Fruit fly (Drosophila melanogaster): ENCODE results near the gene Ndc80.

Gene Ndc80

DNA sequence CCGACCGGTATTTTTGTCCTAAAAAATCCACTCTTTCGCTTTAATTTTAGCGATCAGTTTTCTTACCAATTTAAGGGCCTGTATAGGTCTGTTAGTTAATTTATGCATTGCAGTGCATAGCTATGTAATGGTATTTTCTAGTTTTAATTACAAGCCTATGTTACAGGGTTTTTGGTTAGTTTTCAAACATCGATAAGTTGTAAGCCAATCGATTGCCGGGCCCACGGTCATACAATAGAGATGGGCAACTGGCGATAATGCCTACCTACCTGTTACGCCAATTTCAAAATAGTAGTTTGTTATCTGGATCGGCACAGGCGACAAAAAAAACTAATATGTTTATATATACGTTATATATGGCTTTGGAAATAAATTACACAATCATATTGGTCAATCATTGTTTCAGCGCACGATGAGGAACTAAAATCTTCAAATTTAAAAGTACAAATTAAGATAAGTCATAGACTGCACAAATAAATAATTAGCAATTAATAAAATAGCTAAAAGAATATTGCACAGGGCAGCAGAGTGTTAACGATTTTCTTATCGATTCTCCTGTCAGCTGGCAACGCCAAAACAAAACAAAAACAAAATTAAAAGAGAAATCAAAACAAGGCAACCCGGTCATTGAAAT, 4.7 kb upstream of the Ndc80 start, which contains the start of the genes tth and Tango2 (continued):
- TF ChIP-seq Sox102F (GFP tag; optimal IDR thresholded peaks at IDR 0.05) (no peak), CG9876 (GFP tag; optimal IDR thresholded peaks at IDR 0.05) (peak; percentile 11), Hmx (GFP tag; optimal IDR thresholded peaks at IDR 0.05) (peak; percentile 50), Atf6 (GFP tag; IDR thresholded peaks at IDR 0.05) (peak; percentile 77), sc (optimal IDR thresholded peaks at IDR 0.05) (no peak), sc (GFP tag; optimal IDR thresholded peaks at IDR 0.05) (no peak), Mad (GFP tag; optimal IDR thresholded peaks at IDR 0.05) (peak; percentile 68), CG4282 (GFP tag; optimal IDR thresholded peaks at IDR 0.05) (no peak), CG11504 (tag; optimal IDR thresholded peaks at IDR 0.05) (no peak), gcm2 (GFP tag; optimal IDR thresholded peaks at IDR 0.05) (no peak), NC2β (GFP tag; optimal IDR thresholded peaks at IDR 0.05) (peak; percentile 52), sima (GFP tag; optimal IDR thresholded peaks at IDR 0.05) (no peak), pum (GFP tag; optimal IDR thresholded peaks at IDR 0.05) (peak; percentile 65), Ptx1 (GFP tag; IDR thresholded peaks at IDR 0.05) (peak; percentile 77), CG10654 (GFP tag; optimal IDR thresholded peaks at IDR 0.05) (peak; percentile 63), chn (GFP tag; optimal IDR thresholded peaks at IDR 0.05) (peak; percentile 51), z (GFP tag; IDR thresholded peaks at IDR 0.05) (no peak; the same call in 2 of the 3 replicates), Hr51 (GFP tag; optimal IDR thresholded peaks at IDR 0.05) (peak; percentile 72 to 76), PHDP (tag; optimal IDR thresholded peaks at IDR 0.05) (peak; percentile 76), pnt (GFP tag; optimal IDR thresholded peaks at IDR 0.05) (peak; percentile 62), en (GFP tag; optimal IDR thresholded peaks at IDR 0.05) (peak; percentile 6), Scr (GFP tag; IDR thresholded peaks at IDR 0.05; ENCODE audit: partially characterized antibody) (peak; percentile 72), p53 (GFP tag; optimal IDR thresholded peaks at IDR 0.05) (no peak), crp (GFP tag; optimal IDR thresholded peaks at IDR 0.05) (peak in 1 of 2 experiments; percentile 38), Drgx (GFP tag; IDR thresholded peaks at IDR 0.05) (peak; percentile 63), lilli (GFP tag; optimal IDR thresholded peaks at IDR 0.05) (peak; percentile 90), MESR4 (GFP tag; optimal IDR thresholded peaks at IDR 0.05) (no peak), HmgD (GFP tag; optimal IDR thresholded peaks at IDR 0.05) (no peak), CG8478 (optimal IDR thresholded peaks at IDR 0.05) (no peak), toy (GFP tag; IDR thresholded peaks at IDR 0.05) (no peak), pfk (GFP tag; optimal IDR thresholded peaks at IDR 0.05) (no peak), CG12942 (GFP tag; optimal IDR thresholded peaks at IDR 0.05) (peak; percentile 41), ATbp (GFP tag; optimal IDR thresholded peaks at IDR 0.05) (peak; percentile 27), cad (GFP tag; optimal IDR thresholded peaks at IDR 0.05) (no peak), CG11696 (GFP tag; IDR thresholded peaks at IDR 0.05) (no peak), CG6854 (GFP tag; optimal IDR thresholded peaks at IDR 0.05) (no peak), sd (tag; optimal IDR thresholded peaks at IDR 0.05) (no peak), CG17912 (GFP tag; optimal IDR thresholded peaks at IDR 0.05) (peak; percentile 72), nerfin-2 (GFP tag; IDR thresholded peaks at IDR 0.05; ENCODE audit: partially characterized antibody) (no peak), az2 (GFP tag; optimal IDR thresholded peaks at IDR 0.05) (peak; percentile 91), Camta (GFP tag; optimal IDR thresholded peaks at IDR 0.05) (peak; percentile 64), CG6791 (GFP tag; IDR thresholded peaks at IDR 0.05; ENCODE audit: partially characterized antibody) (peak; percentile 71), CG12071 (GFP tag; optimal IDR thresholded peaks at IDR 0.05) (no peak), eyg (GFP tag; optimal IDR thresholded peaks at IDR 0.05) (no peak), danr (GFP tag; IDR thresholded peaks at IDR 0.05) (peak; percentile 42; the same call in 1 of the 2 replicates), bowl (GFP tag; IDR thresholded peaks at IDR 0.05) (no peak), ems (GFP tag; optimal IDR thresholded peaks at IDR 0.05) (peak; percentile 66), mam (GFP tag; optimal IDR thresholded peaks at IDR 0.05) (peak; percentile 84), wor (GFP tag; IDR thresholded peaks at IDR 0.05) (no peak), Ravus (GFP tag; IDR thresholded peaks at IDR 0.05) (no peak), fd3F (GFP tag; optimal IDR thresholded peaks at IDR 0.05) (peak; percentile 64)
